Worm (Caenorhabditis elegans): ENCODE measurements around the gene rbc-2.

DNA sequence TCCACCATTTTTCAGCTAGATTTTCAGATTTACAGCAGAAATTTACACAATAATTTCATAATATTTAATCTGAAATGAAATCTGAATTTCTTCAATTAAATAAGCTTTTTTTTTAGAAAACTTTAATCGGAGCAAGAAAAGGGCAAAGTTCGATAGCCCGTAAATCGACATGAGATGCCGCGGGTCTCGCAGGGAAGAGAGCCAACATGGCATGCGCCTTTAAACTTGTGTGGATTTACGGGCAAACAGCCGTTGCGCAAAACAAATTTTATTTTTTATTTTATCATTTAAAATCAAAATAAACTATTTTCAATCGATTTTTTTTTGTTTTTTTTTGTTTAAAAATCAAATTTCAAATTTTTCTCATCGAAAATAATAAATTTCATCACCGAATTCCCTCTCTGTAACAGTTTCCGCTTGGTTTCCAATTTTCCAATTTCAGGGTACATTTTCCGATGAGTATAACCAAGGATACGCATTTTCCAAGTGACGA is at the start of gene rbc-2, which contains the start of the genes Y54F10AM.15 and ndua-8:
- TF ChIP-seq peb-1 (tag; optimal IDR thresholded peaks at IDR 0.05) (no peak), snpc-4 (tag; optimal IDR thresholded peaks at IDR 0.05) (peak; percentile 76), nhr-6 (tag; optimal IDR thresholded peaks at IDR 0.05) (peak; percentile 84), nhr-129 (tag; optimal IDR thresholded peaks at IDR 0.05) (peak; percentile 84), ztf-4 (tag; optimal IDR thresholded peaks at IDR 0.05) (peak; percentile 88), lin-39 (tag; optimal IDR thresholded peaks at IDR 0.05) (no peak)

All from whole organism, L2 larva.